Fruit fly (Drosophila melanogaster): Measurements from ENCODE around the gene GstD8.

The GstD8 gene

DNA sequence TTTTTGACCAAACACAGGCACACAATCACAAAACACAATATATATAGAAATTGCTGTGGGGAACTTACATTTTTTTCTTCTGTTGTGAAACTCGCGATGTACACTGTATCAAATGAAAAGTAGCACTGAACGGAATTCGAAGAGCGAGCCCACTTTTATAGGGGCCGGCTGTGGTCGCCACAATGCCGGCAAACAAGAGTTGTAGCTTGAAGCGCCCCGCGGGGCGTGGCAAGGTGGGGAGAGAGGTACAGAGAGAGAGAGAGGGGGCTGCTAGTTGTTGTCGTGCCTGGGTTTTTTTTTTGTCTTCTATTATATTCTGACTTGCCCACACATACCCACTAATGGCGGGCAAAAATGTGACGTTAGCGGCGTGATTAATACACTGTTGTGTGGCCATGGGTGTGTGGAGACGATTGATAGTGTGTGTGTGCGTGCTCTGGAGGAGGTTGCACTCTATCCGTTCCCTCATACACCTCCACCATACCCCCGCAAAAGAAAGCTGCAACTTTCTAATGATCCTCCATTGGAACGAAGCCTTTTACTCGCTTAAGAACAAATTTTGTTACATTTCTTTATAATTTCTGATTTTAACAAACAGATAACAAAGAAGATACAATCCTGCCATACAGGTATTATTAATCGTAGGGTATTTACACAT lies 10.5 kb upstream of the GstD8 start, which contains the start of gene GstD1:
GstD1 (minus strand) TSS at position 134 of the 658 bp plus-strand sequence.
- TF ChIP-seq Crg-1 (GFP tag; optimal IDR thresholded peaks at IDR 0.05) (no peak), CG7045 (GFP tag; optimal IDR thresholded peaks at IDR 0.05) (peak; percentile 60), tj (GFP tag; optimal IDR thresholded peaks at IDR 0.05) (peak; percentile 67), Clk (GFP tag; optimal IDR thresholded peaks at IDR 0.05) (peak; percentile 92), bab1 (GFP tag; optimal IDR thresholded peaks at IDR 0.05) (peak; percentile 80), CG11617 (GFP tag; optimal IDR thresholded peaks at IDR 0.05) (peak; percentile 69), cic (GFP tag; optimal IDR thresholded peaks at IDR 0.05) (peak; percentile 97), kay (GFP tag; ENCODE audit: borderline replicate concordance) (peak; percentile 97), CG1620 (GFP tag; optimal IDR thresholded peaks at IDR 0.05) (peak; percentile 69), CG7101 (tag; optimal IDR thresholded peaks at IDR 0.05) (peak; percentile 56), CG14711 (tag; optimal IDR thresholded peaks at IDR 0.05) (peak; percentile 13), Hr96 (GFP tag; optimal IDR thresholded peaks at IDR 0.05) (peak; percentile 48), Mnt (GFP tag; optimal IDR thresholded peaks at IDR 0.05) (peak; percentile 90), ovo (GFP tag; optimal IDR thresholded peaks at IDR 0.05) (peak; percentile 89), CG33017 (tag; optimal IDR thresholded peaks at IDR 0.05) (peak; percentile 23), cnc (optimal IDR thresholded peaks at IDR 0.05) (peak in 1 of 2 experiments; percentile 85), toe (GFP tag; optimal IDR thresholded peaks at IDR 0.05) (peak; percentile 81), CG12768 (GFP tag; optimal IDR thresholded peaks at IDR 0.05) (peak; percentile 92), pad (GFP tag; optimal IDR thresholded peaks at IDR 0.05) (peak; percentile 49), CG5204 (GFP tag; optimal IDR thresholded peaks at IDR 0.05) (peak; percentile 54)

- TF ChIP-seq cic (GFP tag; optimal IDR thresholded peaks at IDR 0.05) (no peak), Crg-1 (GFP tag; optimal IDR thresholded peaks at IDR 0.05) (no peak), tj (GFP tag; optimal IDR thresholded peaks at IDR 0.05) (no peak), kay (GFP tag; ENCODE audit: borderline replicate concordance) (peak; percentile 90), CG12768 (GFP tag; optimal IDR thresholded peaks at IDR 0.05) (no peak), CG33017 (tag; optimal IDR thresholded peaks at IDR 0.05) (no peak), Mnt (GFP tag; optimal IDR thresholded peaks at IDR 0.05) (no peak), CG14711 (tag; optimal IDR thresholded peaks at IDR 0.05) (peak; percentile 12), CG7045 (GFP tag; optimal IDR thresholded peaks at IDR 0.05) (no peak), CG11617 (GFP tag; optimal IDR thresholded peaks at IDR 0.05) (no peak), toe (GFP tag; optimal IDR thresholded peaks at IDR 0.05) (no peak), Hr96 (GFP tag; optimal IDR thresholded peaks at IDR 0.05) (no peak), CG5204 (GFP tag; optimal IDR thresholded peaks at IDR 0.05) (peak; percentile 8), cnc (optimal IDR thresholded peaks at IDR 0.05) (peak; percentile 91 to 97), CG7101 (tag; optimal IDR thresholded peaks at IDR 0.05) (no peak)
These were observed 9.8 kb upstream of the GstD8 start for dm6 chr3R:12369793-12370642.

dm6 chr3R:12370643-12370995 lies 9.2 kb upstream of the GstD8 start:
- peak; percentile 51 for TF ChIP-seq tj (GFP tag; optimal IDR thresholded peaks at IDR 0.05)
- no peak for TF ChIP-seq CG7045 (GFP tag; optimal IDR thresholded peaks at IDR 0.05)

dm6 chr3R:12371671-12372070 lies 8.1 kb upstream of the GstD8 start, which contains the start of gene GstD2:
GstD2 (plus strand) TSS chr3R:12371971.
- TF ChIP-seq CG7045 (GFP tag; optimal IDR thresholded peaks at IDR 0.05) (no peak), cnc (optimal IDR thresholded peaks at IDR 0.05) (peak in 1 of 2 experiments; percentile 48)

DNA sequence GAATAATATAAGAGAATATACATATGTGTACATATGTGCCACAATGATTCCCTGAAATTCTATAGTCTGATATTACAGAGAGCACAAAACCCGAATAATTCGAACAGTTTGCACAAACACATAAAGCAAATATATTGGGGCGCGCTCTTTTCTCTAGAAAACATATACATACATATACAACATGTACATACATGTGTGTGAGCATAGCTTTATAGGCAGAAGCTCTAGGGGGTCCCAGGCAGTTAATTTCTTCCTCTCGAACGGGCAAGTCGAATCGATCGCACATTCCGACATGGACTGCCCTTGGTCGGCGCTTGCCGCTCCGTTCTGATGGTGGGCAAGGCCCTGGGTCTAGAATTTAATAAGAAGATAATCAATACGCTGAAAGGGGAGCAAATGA lies 7.0 kb upstream of the GstD8 start, which contains the start of gene GstD3:
GstD3 (plus strand) TSS at position 269 of the 400 bp plus-strand sequence.
- no peak for TF ChIP-seq tj (GFP tag; optimal IDR thresholded peaks at IDR 0.05)
- peak; percentile 50 for TF ChIP-seq kay (GFP tag; ENCODE audit: borderline replicate concordance)

- TF ChIP-seq CG14711 (tag; optimal IDR thresholded peaks at IDR 0.05) (no peak), ovo (GFP tag; optimal IDR thresholded peaks at IDR 0.05) (no peak), CG11617 (GFP tag; optimal IDR thresholded peaks at IDR 0.05) (no peak), Hr96 (GFP tag; optimal IDR thresholded peaks at IDR 0.05) (no peak), CG5204 (GFP tag; optimal IDR thresholded peaks at IDR 0.05) (no peak)
These were observed 6.0 kb upstream of the GstD8 start, which contains the start of gene GstD4 for dm6 chr3R:12373800-12374199. GstD4 (plus strand) TSS chr3R:12374100.

DNA sequence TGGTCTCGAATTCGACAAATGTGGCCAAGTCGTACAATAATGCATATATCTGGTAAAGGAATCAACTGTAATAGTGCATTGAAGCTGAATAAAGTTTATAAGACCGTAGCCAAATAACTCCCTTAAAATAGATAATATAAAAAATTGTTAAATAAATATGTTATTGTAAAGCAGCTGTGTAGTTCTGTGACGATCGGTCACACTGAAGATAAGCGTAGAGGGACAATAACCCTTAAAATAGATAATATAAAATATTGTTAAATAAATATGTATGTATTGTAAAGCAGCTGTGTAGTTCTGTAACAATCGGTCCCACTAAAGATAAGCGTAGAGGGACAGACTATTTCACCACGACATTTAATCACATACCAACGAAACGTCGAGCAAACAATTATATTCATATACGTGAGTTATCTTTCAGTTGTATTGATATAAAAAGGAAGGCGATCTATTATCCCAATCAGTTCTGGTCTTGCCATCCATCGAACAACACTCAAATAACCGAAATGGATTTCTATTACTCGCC lies 4.5 kb upstream of the GstD8 start, which contains the start of gene GstD5:
GstD5 (plus strand) TSS at position 476 of the 526 bp plus-strand sequence.
- TF ChIP-seq tj (GFP tag; optimal IDR thresholded peaks at IDR 0.05) (no peak), CG33017 (tag; optimal IDR thresholded peaks at IDR 0.05) (no peak), CG12768 (GFP tag; optimal IDR thresholded peaks at IDR 0.05) (no peak), Crg-1 (GFP tag; optimal IDR thresholded peaks at IDR 0.05) (no peak), cic (GFP tag; optimal IDR thresholded peaks at IDR 0.05) (no peak), CG11617 (GFP tag; optimal IDR thresholded peaks at IDR 0.05) (no peak), Hr96 (GFP tag; optimal IDR thresholded peaks at IDR 0.05) (no peak), CG7045 (GFP tag; optimal IDR thresholded peaks at IDR 0.05) (no peak), toe (GFP tag; optimal IDR thresholded peaks at IDR 0.05) (no peak), Mnt (GFP tag; optimal IDR thresholded peaks at IDR 0.05) (no peak), kay (GFP tag; ENCODE audit: borderline replicate concordance) (no peak), CG14711 (tag; optimal IDR thresholded peaks at IDR 0.05) (no peak), ovo (GFP tag; optimal IDR thresholded peaks at IDR 0.05) (no peak)
